Fruit fly (Drosophila melanogaster): ENCODE results near the gene CG32037.
A peak's percentile ranks its signal among the peaks of the same experiment; 100 is the strongest.

The CG32037 gene

dm6 chr3L:9509037-9509830, 17.2 kb upstream of the CG32037 start, which contains the start of gene CG3408 (continued):
- TF ChIP-seq CG18599 (GFP tag; optimal IDR thresholded peaks at IDR 0.05) (peak; percentile 39), ac (GFP tag; optimal IDR thresholded peaks at IDR 0.05) (no peak), Doc2 (GFP tag; IDR thresholded peaks at IDR 0.05) (no peak), nmo (GFP tag; optimal IDR thresholded peaks at IDR 0.05) (peak; percentile 37), Atf-2 (GFP tag; optimal IDR thresholded peaks at IDR 0.05) (no peak), Ssrp (tag; optimal IDR thresholded peaks at IDR 0.05) (no peak), CG10543 (GFP tag; optimal IDR thresholded peaks at IDR 0.05) (peak; percentile 62), CG4328 (GFP tag; optimal IDR thresholded peaks at IDR 0.05) (no peak), H15 (GFP tag; IDR thresholded peaks at IDR 0.05) (no peak), CG11456 (GFP tag; IDR thresholded peaks at IDR 0.05) (no peak), CG12744 (GFP tag; optimal IDR thresholded peaks at IDR 0.05) (no peak), ro (GFP tag; IDR thresholded peaks at IDR 0.05) (no peak), Lhr (GFP tag; optimal IDR thresholded peaks at IDR 0.05) (peak; percentile 82), sna (GFP tag; IDR thresholded peaks at IDR 0.05; ENCODE audit: partially characterized antibody) (no peak), Hr3 (GFP tag; optimal IDR thresholded peaks at IDR 0.05) (no peak), Bdp1 (GFP tag; optimal IDR thresholded peaks at IDR 0.05) (no peak), CG6175 (GFP tag; IDR thresholded peaks at IDR 0.05) (no peak), CG13123 (GFP tag; optimal IDR thresholded peaks at IDR 0.05) (no peak), pnt (GFP tag; optimal IDR thresholded peaks at IDR 0.05) (no peak), insv (GFP tag; optimal IDR thresholded peaks at IDR 0.05) (no peak), B-H2 (GFP tag; optimal IDR thresholded peaks at IDR 0.05) (peak; percentile 23), Hmx (GFP tag; optimal IDR thresholded peaks at IDR 0.05) (no peak), CG31224 (GFP tag; IDR thresholded peaks at IDR 0.05) (no peak), NFAT (GFP tag; IDR thresholded peaks at IDR 0.05) (no peak), chinmo (GFP tag; IDR thresholded peaks at IDR 0.05; ENCODE audit: partially characterized antibody) (peak; percentile 77; the same call in 1 of the 4 replicates), p53 (GFP tag; optimal IDR thresholded peaks at IDR 0.05) (no peak), inv (GFP tag; IDR thresholded peaks at IDR 0.05; ENCODE audit: partially characterized antibody) (no peak), Taf1 (GFP tag; IDR thresholded peaks at IDR 0.05) (no peak), CG11247 (GFP tag; IDR thresholded peaks at IDR 0.05) (no peak), Dref (GFP tag; IDR thresholded peaks at IDR 0.05) (peak; percentile 67), knrl (GFP tag; IDR thresholded peaks at IDR 0.05; ENCODE audit: partially characterized antibody) (peak; percentile 32; the same call in 1 of the 3 replicates), CG14860 (GFP tag; IDR thresholded peaks at IDR 0.05; ENCODE audit: partially characterized antibody) (peak; percentile 46; the same call in 1 of the 3 replicates), pita (GFP tag; optimal IDR thresholded peaks at IDR 0.05) (no peak), CG10979 (tag; optimal IDR thresholded peaks at IDR 0.05) (no peak), corto (GFP tag; optimal IDR thresholded peaks at IDR 0.05) (no peak), zen (tag; optimal IDR thresholded peaks at IDR 0.05) (no peak), CG6813 (GFP tag; optimal IDR thresholded peaks at IDR 0.05) (no peak), CG2678 (tag; optimal IDR thresholded peaks at IDR 0.05) (no peak), stwl (tag; optimal IDR thresholded peaks at IDR 0.05) (peak; percentile 93), sr (GFP tag; IDR thresholded peaks at IDR 0.05) (no peak), CG14050 (GFP tag; IDR thresholded peaks at IDR 0.05) (no peak), HLH4C (GFP tag; IDR thresholded peaks at IDR 0.05; ENCODE audit: partially characterized antibody) (no peak), Pdp1 (GFP tag; optimal IDR thresholded peaks at IDR 0.05) (peak in 1 of 2 experiments; percentile 50), al (GFP tag; IDR thresholded peaks at IDR 0.05) (no peak), CG7271 (tag; optimal IDR thresholded peaks at IDR 0.05) (no peak), MESR4 (GFP tag; optimal IDR thresholded peaks at IDR 0.05) (peak; percentile 35), CG4404 (GFP tag; IDR thresholded peaks at IDR 0.05) (no peak), CG10366 (GFP tag; IDR thresholded peaks at IDR 0.05) (0 out of 2 replicates have a peak, but pooled peaks have one; percentile 3), Nf-YA (GFP tag; IDR thresholded peaks at IDR 0.05) (no peak)

Measured in whole organism, embryonic.